Worm (Caenorhabditis elegans) whole organism, late embryonic: ENCODE measurements around the gene mpz-4.

Experiments
- C08G9.2 ChIP-seq: sonication (generic microtip); optimal IDR thresholded peaks from 2 replicates; lab custom pipeline; 2016; ENCODE audit warnings: mild to moderate bottlenecking, missing genetic modification characterization, moderate library complexity, missing compliant biosample characterization
- F13H6.1 ChIP-seq: sonication (generic microtip); optimal IDR thresholded peaks from 2 replicates; lab custom pipeline; 2016; ENCODE audit warnings: missing genetic modification characterization, missing compliant biosample characterization
- T23F11.4 ChIP-seq: fragments of 200-800 bp; sonication (Bioruptor generic); optimal IDR thresholded peaks from 2 replicates; lab custom pipeline; 2018; ENCODE audit warnings: mild to moderate bottlenecking, missing genetic modification characterization, missing compliant biosample characterization
- Y22D7AL.16 ChIP-seq: sonication (generic microtip); optimal IDR thresholded peaks from 2 replicates; lab custom pipeline; 2016; ENCODE audit warnings: missing genetic modification characterization, missing compliant biosample characterization
- ama-1 ChIP-seq: fragments of 150-350 bp; optimal IDR thresholded peaks from 2 replicates; lab custom pipeline; 2014
- ceh-18 ChIP-seq: sonication (generic microtip); optimal IDR thresholded peaks from 2 replicates; lab custom pipeline; 2016; ENCODE audit warnings: missing genetic modification characterization, missing compliant biosample characterization
- ceh-19 ChIP-seq: fragments of 200-800 bp; sonication (Bioruptor generic); optimal IDR thresholded peaks from 2 replicates; lab custom pipeline; 2018; ENCODE audit warnings: mild to moderate bottlenecking, missing genetic modification characterization, missing compliant biosample characterization
- ceh-22 ChIP-seq: sonication (generic microtip); optimal IDR thresholded peaks from 2 replicates; lab custom pipeline; 2017; ENCODE audit warnings: missing biosample characterization, missing genetic modification characterization
- ceh-24 ChIP-seq: sonication (generic microtip); optimal IDR thresholded peaks from 2 replicates; lab custom pipeline; 2016; ENCODE audit warnings: mild to moderate bottlenecking, missing genetic modification characterization, missing compliant biosample characterization
- ceh-31 ChIP-seq: sonication (generic microtip); optimal IDR thresholded peaks from 2 replicates; lab custom pipeline; 2016; ENCODE audit warnings: missing genetic modification characterization, missing compliant biosample characterization
- ceh-34 ChIP-seq: sonication (generic microtip); optimal IDR thresholded peaks from 2 replicates; lab custom pipeline; 2016; ENCODE audit warnings: mild to moderate bottlenecking, missing genetic modification characterization, missing compliant biosample characterization
- ceh-48 ChIP-seq: sonication (generic microtip); optimal IDR thresholded peaks from 2 replicates; lab custom pipeline; 2016; ENCODE audit warnings: missing genetic modification characterization, inconsistent platforms, missing compliant biosample characterization
- ceh-6 ChIP-seq: fragments of 200-800 bp; sonication (Bioruptor generic); optimal IDR thresholded peaks from 2 replicates; lab custom pipeline; 2018; ENCODE audit warnings: mild to moderate bottlenecking, missing genetic modification characterization, missing compliant biosample characterization
- dmd-4 ChIP-seq: sonication (generic microtip); optimal IDR thresholded peaks from 2 replicates; lab custom pipeline; 2016; ENCODE audit warnings: borderline replicate concordance, missing genetic modification characterization, missing compliant biosample characterization
- dve-1 ChIP-seq: sonication (generic microtip); optimal IDR thresholded peaks from 2 replicates; lab custom pipeline; 2017; ENCODE audit warnings: antibody characterized with exemption, mild to moderate bottlenecking, missing genetic modification characterization, missing compliant biosample characterization
- elt-2 ChIP-seq: sonication (generic microtip); optimal IDR thresholded peaks from 2 replicates; lab custom pipeline; 2016; ENCODE audit warnings: missing genetic modification reagents, missing genetic modification characterization, missing compliant biosample characterization
- ets-4 ChIP-seq: sonication (generic microtip); optimal IDR thresholded peaks from 2 replicates; lab custom pipeline; 2016; ENCODE audit warnings: missing genetic modification characterization, missing compliant biosample characterization
- fkh-10 ChIP-seq: fragments of 150-350 bp; optimal IDR thresholded peaks from 2 replicates; lab custom pipeline; 2014; ENCODE audit warnings: missing biosample characterization, missing genetic modification reagents, missing genetic modification characterization
- hlh-30 ChIP-seq: sonication (generic microtip); optimal IDR thresholded peaks from 2 replicates; lab custom pipeline; 2017; ENCODE audit warnings: antibody characterized with exemption, missing genetic modification characterization, missing compliant biosample characterization; ENCODE audit not compliant: insufficient read depth
- hlh-6 ChIP-seq: sonication (generic microtip); optimal IDR thresholded peaks from 2 replicates; lab custom pipeline; 2016; ENCODE audit warnings: missing genotype, missing genetic modification characterization, missing compliant biosample characterization
- hlh-8 ChIP-seq: sonication (generic microtip); optimal IDR thresholded peaks from 2 replicates; lab custom pipeline; 2016; ENCODE audit warnings: missing genotype, missing genetic modification characterization, missing compliant biosample characterization
- madf-2 ChIP-seq: sonication (generic microtip); optimal IDR thresholded peaks from 2 replicates; lab custom pipeline; 2017; ENCODE audit warnings: missing genetic modification characterization, missing compliant biosample characterization
- mec-3 ChIP-seq: sonication (generic microtip); optimal IDR thresholded peaks from 2 replicates; lab custom pipeline; 2016; ENCODE audit warnings: borderline replicate concordance, missing genetic modification characterization, missing compliant biosample characterization
- nfya-1 ChIP-seq: sonication (generic microtip); optimal IDR thresholded peaks from 2 replicates; lab custom pipeline; 2017; ENCODE audit warnings: missing genetic modification characterization, mild to moderate bottlenecking, missing compliant biosample characterization, antibody characterized with exemption, moderate library complexity
- nhr-11 ChIP-seq: fragments of 150-350 bp; optimal IDR thresholded peaks from 2 replicates; lab custom pipeline; 2014; ENCODE audit warnings: missing biosample characterization, missing genetic modification characterization
- npax-4 ChIP-seq: sonication (generic microtip); optimal IDR thresholded peaks from 2 replicates; lab custom pipeline; 2016; ENCODE audit warnings: missing genetic modification characterization, missing compliant biosample characterization
- pat-9 ChIP-seq: fragments of 200-800 bp; sonication (Bioruptor generic); optimal IDR thresholded peaks from 2 replicates; lab custom pipeline; 2018; ENCODE audit warnings: mild to moderate bottlenecking, missing genetic modification characterization, moderate library complexity, missing compliant biosample characterization
- rnt-1 ChIP-seq: sonication (generic microtip); optimal IDR thresholded peaks from 2 replicates; lab custom pipeline; 2016; ENCODE audit warnings: missing genetic modification characterization, missing compliant biosample characterization
- ttx-3 ChIP-seq: sonication (generic microtip); optimal IDR thresholded peaks from 2 replicates; lab custom pipeline; 2016; ENCODE audit warnings: missing genetic modification reagents, missing genetic modification characterization, missing compliant biosample characterization
- unc-42 ChIP-seq: sonication (generic microtip); optimal IDR thresholded peaks from 2 replicates; lab custom pipeline; 2016; ENCODE audit warnings: missing genotype, missing genetic modification characterization, missing compliant biosample characterization
- unc-55 ChIP-seq: sonication (generic microtip); optimal IDR thresholded peaks from 2 replicates; lab custom pipeline; 2017; ENCODE audit warnings: missing biosample characterization, missing genetic modification reagents, missing genetic modification characterization
- unc-86 ChIP-seq: sonication (generic microtip); optimal IDR thresholded peaks from 2 replicates; lab custom pipeline; 2016; ENCODE audit warnings: missing genetic modification characterization, missing compliant biosample characterization

mpz-4 gene

ce11 chrIV:4806486-4806885 is 20.6 kb downstream of the mpz-4 start, which contains the start of gene dpf-5:
Gene dpf-5 (minus strand): TSS chrIV:4806586.
- no peak for TF ChIP-seq C08G9.2 (tag; lab: Kevin White, UChicago)
- TF ChIP-seq ceh-22, result no peak
- no peak for TF ChIP-seq ceh-34
- TF ChIP-seq T23F11.4 (GFP tag; lab: Kevin White, UChicago), result no peak
- no peak for TF ChIP-seq hlh-6 (tag; lab: Kevin White, UChicago)

DNA sequence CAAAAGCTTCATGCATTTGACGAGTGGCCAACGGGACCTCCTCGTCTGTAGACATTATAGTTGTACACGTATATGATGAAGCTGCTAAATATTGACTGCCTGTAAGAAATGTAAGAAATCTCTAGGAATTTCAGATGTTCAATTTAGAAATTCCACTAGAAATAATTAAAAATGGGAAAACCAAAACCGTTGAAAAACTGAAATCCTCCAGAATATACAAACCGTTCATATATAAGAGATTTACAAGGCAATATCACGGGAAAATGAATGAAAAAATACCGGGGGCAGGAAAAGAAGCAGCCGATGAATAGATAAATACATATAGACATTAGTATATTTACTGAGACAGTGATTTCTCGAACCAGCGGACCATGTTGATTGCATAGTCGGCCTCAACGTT is 24.6 kb downstream of the mpz-4 start, which contains the start of gene dpf-7:
TSS of gene dpf-7 (minus strand) at position 101 of the 400 bp plus-strand sequence.
- TF ChIP-seq pat-9 (tag; lab: Kevin White, UChicago), result no peak
- no peak for TF ChIP-seq mec-3 (tag; lab: Kevin White, UChicago)
- TF ChIP-seq F13H6.1, result no peak
- TF ChIP-seq nhr-11 (tag; lab: Kevin White, UChicago), result no peak
- TF ChIP-seq npax-4, result no peak
- no peak for TF ChIP-seq madf-2 (tag; lab: Kevin White, UChicago)
- no peak for TF ChIP-seq rnt-1 (tag; lab: Kevin White, UChicago)
- no peak for TF ChIP-seq ceh-19 (GFP tag; lab: Kevin White, UChicago)
- no peak for TF ChIP-seq ceh-6 (GFP tag; lab: Kevin White, UChicago)
- no peak for TF ChIP-seq ttx-3 (tag; lab: Kevin White, UChicago)
- TF ChIP-seq hlh-30 (tag; lab: Kevin White, UChicago), result no peak
- no peak for TF ChIP-seq elt-2 (tag; lab: Kevin White, UChicago)

ce11 chrIV:4799114-4799513 is 28.0 kb downstream of the mpz-4 start, which contains the start of gene eor-1:
Gene eor-1 (minus strand): TSS chrIV:4799178.
- TF ChIP-seq ceh-48 (tag; lab: Kevin White, UChicago), result peak; percentile 93
- TF ChIP-seq ets-4, result no peak
- no peak for TF ChIP-seq ceh-18 (tag; lab: Kevin White, UChicago)
- peak; percentile 39 for TF ChIP-seq ceh-31 (tag; lab: Kevin White, UChicago)
- peak; percentile 9 for TF ChIP-seq ceh-34
- peak; percentile 26 for TF ChIP-seq unc-42 (tag; lab: Kevin White, UChicago)
- TF ChIP-seq nfya-1 (tag; lab: Kevin White, UChicago), result peak; percentile 45

ce11 chrIV:4795111-4795510 is 32.0 kb downstream of the mpz-4 start:
- TF ChIP-seq Y22D7AL.16 (tag; lab: Kevin White, UChicago) (no peak), ceh-31 (tag; lab: Kevin White, UChicago) (no peak), hlh-8 (tag; lab: Kevin White, UChicago) (no peak), fkh-10 (GFP tag; lab: Kevin White, UChicago) (no peak), dmd-4 (tag; lab: Kevin White, UChicago) (no peak)

DNA sequence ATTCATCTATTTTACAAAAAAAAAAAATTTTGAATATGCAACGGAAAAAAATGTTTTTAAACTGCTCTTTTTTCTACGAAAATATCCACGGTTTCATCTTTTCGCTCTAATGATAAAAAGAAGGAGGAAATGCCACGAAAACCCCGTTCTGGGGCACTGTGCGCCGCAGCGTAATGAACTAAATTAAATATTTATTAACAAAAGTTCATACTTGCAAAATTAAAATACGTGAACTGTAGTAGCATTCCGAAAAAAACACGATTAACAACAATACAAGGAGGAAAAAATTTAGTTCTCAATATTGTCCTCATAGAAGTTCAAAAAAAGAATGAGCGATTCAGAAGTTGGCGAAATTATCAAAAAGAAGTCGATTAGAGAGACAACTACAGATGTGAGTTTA is 37.7 kb downstream of the mpz-4 start, which contains the start of gene R11E3.1:
TSS of gene R11E3.1 (plus strand) at position 301 of the 400 bp plus-strand sequence.
- TF ChIP-seq unc-86 (no peak), unc-55 (GFP tag; lab: Kevin White, UChicago) (no peak), pat-9 (tag; lab: Kevin White, UChicago) (no peak), ceh-24 (tag; lab: Kevin White, UChicago) (no peak)

DNA sequence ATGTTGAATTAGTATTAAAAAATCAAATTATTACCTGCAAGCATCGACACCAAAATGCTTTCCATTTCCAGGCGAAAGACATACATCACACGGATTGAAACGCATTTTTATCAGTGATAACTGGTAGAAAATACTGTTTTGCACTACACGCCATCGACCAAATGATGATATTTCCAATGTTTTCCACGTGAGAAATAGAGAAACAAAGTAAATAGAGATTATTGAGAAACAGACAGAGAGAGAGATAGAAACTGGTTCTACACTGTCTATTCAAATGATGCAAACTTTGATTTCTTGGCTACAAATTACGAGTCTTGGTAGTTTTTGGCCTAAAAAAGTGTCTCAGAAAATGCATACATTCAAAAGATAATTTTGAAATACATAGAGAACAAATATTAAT is 38.8 kb downstream of the mpz-4 start, which contains the start of gene nhr-104:
TSS of gene nhr-104 (minus strand) at position 361 of the 400 bp plus-strand sequence.
- TF ChIP-seq dve-1 (no peak), elt-2 (tag; lab: Kevin White, UChicago) (peak; percentile 29), ama-1 (lab: Kevin White, UChicago) (no peak)
- TF ChIP-seq, all 69 proteins: peak for 1
